Worm (Caenorhabditis elegans) whole organism, L4 larva: ENCODE results near the gene far-4.

Source experiments
- F10B5.3 ChIP-seq: sonication (generic microtip); optimal IDR thresholded peaks from 2 replicates; lab custom pipeline; 2016; ENCODE audit warnings: mild to moderate bottlenecking, missing genetic modification characterization, missing compliant biosample characterization
- T20F7.1 ChIP-seq: fragments of 200-800 bp; sonication (Bioruptor generic); optimal IDR thresholded peaks from 2 replicates; lab custom pipeline; 2018; ENCODE audit warnings: mild to moderate bottlenecking, missing genetic modification characterization, missing compliant biosample characterization
- Y48G9A.11 ChIP-seq: fragments of 200-800 bp; sonication (Bioruptor generic); IDR thresholded peaks from 2 replicates; pipeline ENCODE4 v1.3.6; 2022; ENCODE audit warnings: missing genetic modification reagents, missing genetic modification characterization, missing compliant biosample characterization
- Y5F2A.4 ChIP-seq: fragments of 200-800 bp; sonication (Bioruptor generic); optimal IDR thresholded peaks from 2 replicates; lab custom pipeline; 2018; ENCODE audit warnings: mild to moderate bottlenecking, missing genetic modification characterization, missing compliant biosample characterization
- aha-1 ChIP-seq: fragments of 150-350 bp; peaks from one replicate; lab custom pipeline; 2014; ENCODE audit warnings: missing biosample characterization, missing genetic modification characterization
- aly-2 ChIP-seq: sonication (generic microtip); optimal IDR thresholded peaks from 2 replicates; lab custom pipeline; 2018; ENCODE audit warnings: missing biosample characterization, missing genetic modification characterization
- ceh-28 ChIP-seq: fragments of 150-350 bp; optimal IDR thresholded peaks from 2 replicates; lab custom pipeline; 2014; ENCODE audit warnings: missing biosample characterization, missing genetic modification reagents, missing genetic modification characterization
- ceh-62 ChIP-seq: sonication (generic microtip); optimal IDR thresholded peaks from 2 replicates; lab custom pipeline; 2017; ENCODE audit warnings: missing biosample characterization, missing genetic modification characterization
- ces-1 ChIP-seq: fragments of 150-350 bp; sonication (generic microtip); optimal IDR thresholded peaks from 4 replicates; lab custom pipeline; 2014; ENCODE audit warnings: missing biosample characterization, missing genetic modification reagents, missing genetic modification characterization
- daf-19 ChIP-seq: fragments of 200-800 bp; sonication (Bioruptor generic); conservative IDR thresholded peaks from 2 replicates; pipeline ENCODE4 v1.3.6; 2022; ENCODE audit warnings: missing genetic modification characterization, missing compliant biosample characterization
- dmd-9 ChIP-seq: fragments of 200-800 bp; sonication (Bioruptor generic); IDR thresholded peaks from 2 replicates; pipeline ENCODE4 v1.3.6; 2022; ENCODE audit warnings: missing genetic modification reagents, missing genetic modification characterization, missing compliant biosample characterization
- dpl-1 ChIP-seq: fragments of 150-350 bp; optimal IDR thresholded peaks from 2 replicates; lab custom pipeline; 2014; ENCODE audit warnings: missing biosample characterization, missing genetic modification reagents, missing genetic modification characterization
- fkh-10 ChIP-seq: fragments of 150-350 bp; optimal IDR thresholded peaks from 2 replicates; lab custom pipeline; 2014; ENCODE audit warnings: missing biosample characterization, missing genetic modification reagents, missing genetic modification characterization
- gei-8 ChIP-seq: fragments of 200-800 bp; sonication (Bioruptor generic); optimal IDR thresholded peaks from 2 replicates; lab custom pipeline; 2018; ENCODE audit warnings: mild to moderate bottlenecking, missing genetic modification characterization, missing compliant biosample characterization
- hlh-11 ChIP-seq: fragments of 200-800 bp; sonication (Bioruptor generic); optimal IDR thresholded peaks from 2 replicates; lab custom pipeline; 2018; ENCODE audit warnings: mild to moderate bottlenecking, missing genetic modification characterization, missing compliant biosample characterization
- hmg-1.1 ChIP-seq: fragments of 200-800 bp; sonication (Bioruptor generic); IDR thresholded peaks from 2 replicates; pipeline ENCODE4 v1.3.6; 2022; ENCODE audit warnings: missing genetic modification reagents, missing genetic modification characterization, missing compliant biosample characterization
- jun-1 ChIP-seq: fragments of 150-350 bp; optimal IDR thresholded peaks from 2 replicates; lab custom pipeline; 2014; ENCODE audit warnings: missing biosample characterization, missing genetic modification reagents, missing genetic modification characterization
- lin-1 ChIP-seq: fragments of 200-800 bp; sonication (Bioruptor generic); IDR thresholded peaks from 2 replicates; pipeline ENCODE4 v1.3.6; 2022; ENCODE audit warnings: missing genetic modification reagents, missing genetic modification characterization, missing compliant biosample characterization
- lin-38 ChIP-seq: fragments of 200-800 bp; sonication (Bioruptor generic); IDR thresholded peaks from 2 replicates; pipeline ENCODE4 v1.3.6; 2022; ENCODE audit warnings: missing genetic modification reagents, missing genetic modification characterization, missing compliant biosample characterization
- mdt-29 ChIP-seq: fragments of 200-800 bp; sonication (Bioruptor generic); IDR thresholded peaks from 2 replicates; pipeline ENCODE4 v1.3.6; 2022; ENCODE audit warnings: missing genetic modification reagents, missing genetic modification characterization, missing compliant biosample characterization
- nhr-42 ChIP-seq: fragments of 200-800 bp; sonication (Bioruptor generic); IDR thresholded peaks from 2 replicates; pipeline ENCODE4 v1.3.6; 2022; ENCODE audit warnings: missing genetic modification characterization, missing compliant biosample characterization
- php-3 ChIP-seq: fragments of 200-800 bp; sonication (Bioruptor generic); IDR thresholded peaks from 2 replicates; pipeline ENCODE4 v1.3.6; 2022; ENCODE audit warnings: missing genetic modification reagents, missing genetic modification characterization, missing compliant biosample characterization
- pqm-1 ChIP-seq: sonication (generic microtip); optimal IDR thresholded peaks from 2 replicates; lab custom pipeline; 2017; ENCODE audit warnings: missing biosample characterization, missing genetic modification characterization
- saeg-2 ChIP-seq: fragments of 200-800 bp; sonication (Bioruptor generic); IDR thresholded peaks from 2 replicates; pipeline ENCODE4 v1.3.6; 2022; ENCODE audit warnings: missing genetic modification reagents, missing genetic modification characterization, missing compliant biosample characterization
- spr-3 ChIP-seq: fragments of 200-800 bp; sonication (Bioruptor generic); optimal IDR thresholded peaks from 2 replicates; lab custom pipeline; 2018; ENCODE audit warnings: mild to moderate bottlenecking, missing genetic modification characterization, missing compliant biosample characterization
- unc-62 ChIP-seq, 3 experiments: fragments of 150-350 bp in 1 of 3; sonication (generic microtip); optimal IDR thresholded peaks in 2 of 3; peaks in 1 of 3; 1 replicate in 1 of 3; 2 replicates in 2 of 3; lab custom pipeline; 2014 to 2017; ENCODE audit warnings: missing biosample characterization in 3 of 3, missing genetic modification characterization in 3 of 3, missing genetic modification reagents in 3 of 3, missing genotype in 1 of 3
- zag-1 ChIP-seq: fragments of 150-350 bp; optimal IDR thresholded peaks from 2 replicates; lab custom pipeline; 2014; ENCODE audit warnings: missing biosample characterization, missing genetic modification characterization
- zfp-3 ChIP-seq: fragments of 200-800 bp; sonication (Bioruptor generic); conservative IDR thresholded peaks from 2 replicates; pipeline ENCODE4 v1.3.6; 2022; ENCODE audit warnings: missing genetic modification reagents, missing genetic modification characterization, missing compliant biosample characterization
- ztf-11 ChIP-seq: fragments of 150-350 bp; optimal IDR thresholded peaks from 2 replicates; lab custom pipeline; 2014; ENCODE audit warnings: missing biosample characterization, missing genetic modification characterization

The far-4 gene

DNA sequence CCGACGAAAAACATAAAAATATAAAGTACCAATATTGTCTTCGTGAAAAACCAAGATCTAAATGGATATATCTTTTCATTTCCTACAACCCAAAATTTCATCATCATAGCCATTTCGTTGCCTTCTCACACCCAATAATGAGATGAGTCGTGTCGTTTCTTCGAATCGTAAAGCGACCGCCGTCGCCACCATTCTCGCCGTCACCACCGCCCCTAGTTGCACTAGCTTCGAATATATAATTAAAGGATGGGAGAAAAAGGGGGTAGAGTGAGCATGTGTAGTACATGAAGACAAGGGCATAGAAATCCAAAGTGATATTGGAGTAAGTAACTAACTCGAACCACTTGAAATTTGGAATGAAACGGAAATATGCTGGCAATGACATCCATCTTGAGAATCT, 22.8 kb upstream of the far-4 start:
- TF ChIP-seq aha-1 (tag; lab: Kevin White, UChicago) (peak; percentile 68), ceh-62 (no peak), hmg-1.1 (no peak)

DNA sequence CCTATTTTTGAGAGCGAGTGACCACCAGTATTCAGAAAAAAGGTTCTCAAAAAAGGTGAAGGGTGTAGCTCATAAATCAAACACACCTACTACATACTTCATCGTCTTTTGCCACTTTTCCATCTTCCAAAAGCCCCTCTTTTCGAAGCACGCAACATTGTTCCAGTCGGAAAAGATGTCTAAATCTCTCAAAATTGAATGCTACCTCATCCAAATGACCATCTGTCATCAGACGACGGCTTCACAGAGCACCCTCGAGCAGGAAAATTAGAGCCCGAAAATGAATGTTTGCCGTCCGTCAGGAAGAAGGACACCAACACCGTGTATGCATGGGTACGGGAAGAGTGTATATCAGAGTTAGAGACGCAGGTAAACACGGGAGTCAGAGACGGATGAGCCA, 22.1 kb upstream of the far-4 start:
- TF ChIP-seq hlh-11 (tag; lab: Kevin White, UChicago) (no peak), unc-62 (GFP tag; optimal IDR thresholded peaks at IDR 0.05 in 1 of 2; lab: Kevin White, UChicago) (peak in 1 of 2 experiments; percentile 87), unc-62 (tag; optimal IDR thresholded peaks at IDR 0.05; lab: Kevin White, UChicago) (no peak)

DNA sequence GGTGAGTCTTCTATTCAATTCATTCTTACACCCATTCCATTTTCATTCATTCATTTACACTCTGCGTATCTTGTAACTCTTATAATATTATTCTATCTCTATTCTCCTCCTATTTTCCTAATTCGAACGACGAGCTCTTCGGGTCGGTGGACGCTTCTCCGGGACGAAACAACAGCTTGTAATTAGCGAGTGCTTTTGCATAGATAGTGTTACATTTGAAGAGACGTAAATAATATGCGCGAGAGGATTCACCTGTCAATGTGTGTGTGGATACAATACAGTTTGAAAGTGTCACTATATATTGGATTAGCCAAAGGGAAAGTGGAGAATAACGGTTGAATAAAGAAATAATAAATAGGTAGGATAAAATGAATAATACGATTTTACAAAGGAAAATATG, 21.2 kb upstream of the far-4 start:
- TF ChIP-seq lin-1 (GFP tag; lab: Robert Waterston, UW): no peak
- TF ChIP-seq lin-38 (GFP tag; lab: Robert Waterston, UW): no peak
- TF ChIP-seq jun-1: no peak
- no peak for TF ChIP-seq aly-2 (tag; lab: Kevin White, UChicago)
- no peak for TF ChIP-seq hmg-1.1
- TF ChIP-seq zag-1 (tag; lab: Kevin White, UChicago): no peak
- no peak for TF ChIP-seq saeg-2
- no peak for TF ChIP-seq ztf-11 (tag; lab: Kevin White, UChicago)
- TF ChIP-seq ces-1 (GFP tag; lab: Kevin White, UChicago): no peak
- TF ChIP-seq mdt-29 (GFP tag; lab: Robert Waterston, UW): no peak
- no peak for TF ChIP-seq gei-8 (GFP tag; lab: Kevin White, UChicago)

DNA sequence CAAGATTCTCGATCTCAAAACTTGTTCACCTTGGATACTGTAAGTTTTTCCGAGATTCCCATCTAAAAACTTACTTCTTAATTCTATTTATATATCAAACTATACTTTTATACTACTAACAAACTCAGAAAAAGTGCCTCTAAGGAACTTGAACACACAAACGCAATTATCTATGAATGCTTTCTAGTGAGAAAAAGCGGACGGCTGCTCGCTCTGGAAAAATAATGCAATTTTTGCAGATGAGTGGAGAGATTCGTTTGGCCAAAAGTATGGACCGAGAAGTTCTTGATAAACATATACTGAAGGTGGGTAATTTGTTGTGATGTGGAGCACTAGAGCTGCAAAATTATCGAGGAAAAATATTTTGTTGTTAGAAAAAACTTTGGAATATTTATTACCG, 20.6 kb upstream of the far-4 start:
- no peak for TF ChIP-seq dpl-1
- peak; percentile 86 for TF ChIP-seq ces-1 (GFP tag; lab: Kevin White, UChicago)
- no peak for TF ChIP-seq hlh-11 (tag; lab: Kevin White, UChicago)
- TF ChIP-seq php-3 (GFP tag; lab: Robert Waterston, UW): no peak
- TF ChIP-seq, all 104 proteins: peak for 1

DNA sequence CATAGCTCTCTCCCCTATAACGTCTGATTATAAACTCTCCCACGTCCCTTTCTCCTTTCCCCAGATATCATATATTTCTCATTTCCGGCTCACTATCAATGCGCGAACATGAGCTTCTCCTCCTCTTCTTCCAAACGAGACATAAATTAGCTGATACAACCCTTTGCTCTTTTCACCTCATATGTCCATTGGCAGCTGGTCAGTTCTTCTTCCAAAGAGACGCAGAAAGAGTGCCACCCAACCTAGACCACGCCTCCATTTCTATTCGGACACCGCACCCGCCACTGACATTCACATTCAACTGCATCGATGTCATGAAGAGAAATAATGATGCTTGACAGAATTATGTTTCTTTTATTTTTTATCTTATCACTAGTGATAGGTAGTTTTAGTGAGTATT, 19.3 kb upstream of the far-4 start, which contains the start of gene fmi-1:
Gene fmi-1, plus strand, starts transcription at position 301 of the 400 bp plus-strand sequence.
- TF ChIP-seq nhr-42 (GFP tag; lab: Robert Waterston, UW): no peak
- TF ChIP-seq aha-1 (tag; lab: Kevin White, UChicago): peak; percentile 49

DNA sequence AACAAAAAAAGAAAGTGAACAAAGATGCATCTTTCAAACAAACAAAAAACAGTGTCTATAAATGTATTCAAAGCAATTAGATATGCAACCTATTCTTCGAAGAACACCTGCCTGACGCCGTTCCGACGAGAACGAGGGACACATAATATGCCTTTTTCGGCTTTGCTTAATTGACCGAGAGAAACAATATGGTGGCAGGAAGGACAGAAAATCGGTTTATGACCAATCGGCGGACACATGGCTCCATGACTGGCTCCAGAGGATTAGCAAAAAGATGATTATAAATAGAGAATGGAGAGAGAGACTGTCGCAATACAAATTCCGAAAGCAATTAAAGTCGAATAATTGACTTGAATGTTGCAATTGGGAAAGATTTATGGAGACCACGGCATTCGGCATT, 18.8 kb upstream of the far-4 start:
- TF ChIP-seq saeg-2 (no peak), ceh-28 (tag; lab: Kevin White, UChicago) (no peak), daf-19 (GFP tag; lab: Robert Waterston, UW) (no peak), Y5F2A.4 (no peak), pqm-1 (no peak), aha-1 (tag; lab: Kevin White, UChicago) (peak; percentile 65), spr-3 (no peak)
- TF ChIP-seq, all 104 proteins: peak for 1

DNA sequence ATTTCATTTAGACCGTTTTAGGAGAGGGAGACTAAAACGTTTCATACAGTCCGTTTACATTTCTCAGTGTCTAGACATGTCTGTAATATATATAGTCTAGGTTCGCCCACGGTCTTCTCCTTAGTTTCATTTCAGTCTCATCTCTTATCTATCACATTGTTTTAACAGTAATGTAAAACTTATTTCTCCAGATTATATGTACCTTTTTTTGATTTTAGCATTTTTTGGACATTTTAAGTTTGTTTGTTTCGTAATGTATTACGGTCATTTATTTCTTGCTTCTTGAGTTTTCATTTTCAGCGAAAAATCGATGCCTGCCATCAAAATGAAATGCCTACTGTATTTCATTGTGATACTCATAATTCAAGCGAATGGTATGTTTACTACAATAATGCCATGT, 14.4 kb upstream of the far-4 start, which contains the start of gene F15B9.6:
Gene F15B9.6, plus strand, starts transcription at position 301 of the 400 bp plus-strand sequence.
- TF ChIP-seq fkh-10 (no peak), zfp-3 (GFP tag; lab: Robert Waterston, UW) (no peak), F10B5.3 (tag; lab: Kevin White, UChicago) (no peak), dmd-9 (GFP tag; lab: Robert Waterston, UW) (no peak), T20F7.1 (GFP tag; lab: Kevin White, UChicago) (no peak), Y48G9A.11 (no peak)
